Worm (Caenorhabditis elegans) whole organism, L2 larva: ENCODE data around the gene T16G12.9.
A peak's percentile ranks its signal among the peaks of the same experiment; 100 is the strongest.

Source experiments
- C34F6.9 ChIP-seq: fragments of 150-350 bp; optimal IDR thresholded peaks from 2 replicates; lab custom pipeline; 2014; ENCODE audit warnings: missing biosample characterization, missing genetic modification characterization
- F13H6.1 ChIP-seq: sonication (generic microtip); optimal IDR thresholded peaks from 2 replicates; lab custom pipeline; 2016; ENCODE audit warnings: missing genetic modification characterization, missing compliant biosample characterization
- R02D3.7 ChIP-seq: fragments of 150-350 bp; optimal IDR thresholded peaks from 2 replicates; lab custom pipeline; 2014; ENCODE audit warnings: missing biosample characterization, missing genetic modification characterization
- Y55F3AM.14 ChIP-seq: fragments of 200-800 bp; sonication (Bioruptor generic); optimal IDR thresholded peaks from 2 replicates; lab custom pipeline; 2018; ENCODE audit warnings: mild to moderate bottlenecking, missing genetic modification characterization, missing compliant biosample characterization
- ZK546.5 ChIP-seq: sonication (generic microtip); optimal IDR thresholded peaks from 2 replicates; lab custom pipeline; 2017; ENCODE audit warnings: missing biosample characterization, missing genetic modification characterization
- aly-2 ChIP-seq: fragments of 150-350 bp; optimal IDR thresholded peaks from 2 replicates; lab custom pipeline; 2014; ENCODE audit warnings: missing biosample characterization, missing genetic modification characterization
- ama-1 ChIP-seq: fragments of 150-350 bp; optimal IDR thresholded peaks from 2 replicates; lab custom pipeline; 2018; ENCODE audit warnings: inconsistent platforms
- blmp-1 ChIP-seq: sonication (generic microtip); optimal IDR thresholded peaks from 2 replicates; lab custom pipeline; 2017; ENCODE audit warnings: missing genetic modification characterization, mild to moderate bottlenecking, missing compliant biosample characterization, antibody characterized with exemption, moderate library complexity; ENCODE audit not compliant: insufficient read depth
- ceh-16 ChIP-seq: fragments of 150-350 bp; optimal IDR thresholded peaks from 2 replicates; lab custom pipeline; 2014; ENCODE audit warnings: missing biosample characterization, missing genetic modification characterization
- ceh-82 ChIP-seq: fragments of 150-350 bp; optimal IDR thresholded peaks from 2 replicates; lab custom pipeline; 2014; ENCODE audit warnings: missing biosample characterization, missing genetic modification characterization
- crh-2 ChIP-seq: sonication (generic microtip); optimal IDR thresholded peaks from 2 replicates; lab custom pipeline; 2017; ENCODE audit warnings: missing biosample characterization, missing genetic modification characterization
- dmd-4 ChIP-seq: sonication (generic microtip); optimal IDR thresholded peaks from 2 replicates; lab custom pipeline; 2017; ENCODE audit warnings: missing biosample characterization, missing genetic modification characterization
- egl-27 ChIP-seq: sonication (generic microtip); optimal IDR thresholded peaks from 3 replicates; lab custom pipeline; 2017; ENCODE audit warnings: missing biosample characterization, missing genetic modification reagents, missing genetic modification characterization
- elt-1 ChIP-seq: fragments of 150-350 bp; optimal IDR thresholded peaks from 2 replicates; lab custom pipeline; 2014; ENCODE audit warnings: missing biosample characterization, missing genetic modification characterization
- elt-3 ChIP-seq: sonication (generic microtip); optimal IDR thresholded peaks from 2 replicates; lab custom pipeline; 2017; ENCODE audit warnings: missing biosample characterization, missing genetic modification characterization
- fos-1 ChIP-seq: fragments of 150-350 bp; optimal IDR thresholded peaks from 2 replicates; lab custom pipeline; 2014; ENCODE audit warnings: missing biosample characterization, missing genetic modification characterization
- gmeb-1 ChIP-seq: fragments of 150-350 bp; optimal IDR thresholded peaks from 2 replicates; lab custom pipeline; 2014; ENCODE audit warnings: missing biosample characterization, missing genetic modification characterization
- lin-39 ChIP-seq: fragments of 150-350 bp; optimal IDR thresholded peaks from 2 replicates; lab custom pipeline; 2014; ENCODE audit warnings: missing biosample characterization, missing genetic modification reagents, missing genetic modification characterization
- lsy-2 ChIP-seq, 2 experiments: fragments of 150-350 bp in 1 of 2; sonication (generic microtip) in 1 of 2; optimal IDR thresholded peaks; 2 replicates each; lab custom pipeline; 2014 to 2017; ENCODE audit warnings: missing biosample characterization in 2 of 2, missing genetic modification characterization in 2 of 2
- mab-5 ChIP-seq: fragments of 150-350 bp; optimal IDR thresholded peaks from 2 replicates; lab custom pipeline; 2014; ENCODE audit warnings: missing biosample characterization, missing genetic modification characterization
- mbf-1 ChIP-seq: sonication (generic microtip); optimal IDR thresholded peaks from 2 replicates; lab custom pipeline; 2017; ENCODE audit warnings: missing biosample characterization, missing genetic modification characterization
- mdl-1 ChIP-seq, 2 experiments: fragments of 150-350 bp in 1 of 2; sonication (generic microtip) in 1 of 2; optimal IDR thresholded peaks; 2 replicates each; lab custom pipeline; 2017; ENCODE audit warnings: missing biosample characterization in 2 of 2, missing genetic modification characterization in 2 of 2
- nhr-10 ChIP-seq: sonication (generic microtip); optimal IDR thresholded peaks from 2 replicates; lab custom pipeline; 2017; ENCODE audit warnings: missing biosample characterization, missing genetic modification characterization
- nhr-11 ChIP-seq: fragments of 150-350 bp; optimal IDR thresholded peaks from 2 replicates; lab custom pipeline; 2014; ENCODE audit warnings: missing biosample characterization, missing genetic modification characterization
- nhr-12 ChIP-seq: fragments of 150-350 bp; optimal IDR thresholded peaks from 2 replicates; lab custom pipeline; 2014; ENCODE audit warnings: missing biosample characterization, missing genetic modification characterization
- nhr-129 ChIP-seq: fragments of 150-350 bp; optimal IDR thresholded peaks from 2 replicates; lab custom pipeline; 2014; ENCODE audit warnings: missing biosample characterization, missing genetic modification characterization
- nhr-21 ChIP-seq: fragments of 150-350 bp; optimal IDR thresholded peaks from 2 replicates; lab custom pipeline; 2014; ENCODE audit warnings: missing biosample characterization, missing genetic modification characterization
- nhr-25 ChIP-seq: fragments of 150-350 bp; sonication (generic microtip); optimal IDR thresholded peaks from 3 replicates; lab custom pipeline; 2014; ENCODE audit warnings: missing biosample characterization, missing genetic modification characterization
- nhr-6 ChIP-seq: fragments of 150-350 bp; optimal IDR thresholded peaks from 2 replicates; lab custom pipeline; 2014; ENCODE audit warnings: missing biosample characterization, missing genetic modification characterization
- nhr-77 ChIP-seq: fragments of 150-350 bp; optimal IDR thresholded peaks from 2 replicates; lab custom pipeline; 2014; ENCODE audit warnings: missing biosample characterization, missing genetic modification characterization
- peb-1 ChIP-seq: fragments of 150-350 bp; optimal IDR thresholded peaks from 2 replicates; lab custom pipeline; 2014; ENCODE audit warnings: missing biosample characterization, missing genetic modification characterization
- sem-4 ChIP-seq: fragments of 150-350 bp; optimal IDR thresholded peaks from 2 replicates; lab custom pipeline; 2014; ENCODE audit warnings: missing biosample characterization, missing genetic modification reagents, missing genetic modification characterization
- skn-1 ChIP-seq: sonication (generic microtip); optimal IDR thresholded peaks from 2 replicates; lab custom pipeline; 2017; ENCODE audit warnings: missing biosample characterization, missing genetic modification characterization
- sma-3 ChIP-seq: sonication (generic microtip); optimal IDR thresholded peaks from 2 replicates; lab custom pipeline; 2016; ENCODE audit warnings: missing genetic modification reagents, missing genetic modification characterization, missing compliant biosample characterization
- sma-9 ChIP-seq, 2 experiments: fragments of 150-350 bp in 1 of 2; sonication (generic microtip) in 1 of 2; optimal IDR thresholded peaks; 2 replicates each; lab custom pipeline; 2014 to 2016; ENCODE audit warnings: missing genetic modification characterization in 2 of 2, mild to moderate bottlenecking in 1 of 2, missing biosample characterization in 1 of 2, missing compliant biosample characterization in 1 of 2, missing genetic modification reagents in 1 of 2, moderate library complexity in 1 of 2
- snpc-4 ChIP-seq: fragments of 150-350 bp; optimal IDR thresholded peaks from 2 replicates; lab custom pipeline; 2014; ENCODE audit warnings: missing biosample characterization, missing genetic modification characterization
- unc-39 ChIP-seq: fragments of 150-350 bp; optimal IDR thresholded peaks from 2 replicates; lab custom pipeline; 2014; ENCODE audit warnings: missing biosample characterization, missing genetic modification characterization
- unc-55 ChIP-seq: fragments of 150-350 bp; sonication (generic microtip); optimal IDR thresholded peaks from 3 replicates; lab custom pipeline; 2014; ENCODE audit warnings: missing biosample characterization, missing genetic modification reagents, missing genetic modification characterization
- unc-62 ChIP-seq: fragments of 150-350 bp; optimal IDR thresholded peaks from 2 replicates; lab custom pipeline; 2014; ENCODE audit warnings: missing biosample characterization, missing genetic modification reagents, missing genetic modification characterization
- zag-1 ChIP-seq: fragments of 150-350 bp; optimal IDR thresholded peaks from 2 replicates; lab custom pipeline; 2014; ENCODE audit warnings: missing biosample characterization, missing genetic modification characterization
- ztf-1 ChIP-seq: fragments of 200-800 bp; sonication (Bioruptor generic); conservative IDR thresholded peaks from 2 replicates; pipeline ENCODE4 v1.3.6; 2022; ENCODE audit warnings: missing genetic modification characterization, missing compliant biosample characterization
- ztf-11 ChIP-seq: sonication (generic microtip); optimal IDR thresholded peaks from 2 replicates; lab custom pipeline; 2017; ENCODE audit warnings: missing biosample characterization, missing genetic modification characterization

The T16G12.9 gene

DNA sequence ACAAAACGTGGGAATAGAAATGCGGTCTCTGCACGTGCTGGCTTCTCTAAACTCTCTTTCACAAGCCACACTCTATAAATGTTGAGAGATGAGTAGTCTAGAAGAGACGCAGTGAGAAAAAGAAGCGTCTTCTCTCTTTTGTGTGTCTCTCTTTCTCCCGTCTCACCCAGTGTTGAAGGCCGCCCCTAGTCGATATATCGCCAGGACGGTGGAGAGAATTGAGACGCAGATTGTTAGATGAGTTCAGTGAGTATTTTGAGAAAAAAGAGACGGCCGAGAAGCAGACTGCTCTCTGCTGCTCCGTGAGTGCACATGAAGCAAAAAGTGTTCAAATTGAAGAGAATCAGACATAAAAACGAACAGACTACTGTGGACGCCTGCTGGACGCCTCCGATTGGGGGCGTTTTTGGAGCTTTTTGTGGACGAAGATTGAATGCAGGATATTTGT lies 18.5 kb upstream of the T16G12.9 start (continued):
- TF ChIP-seq nhr-12 (no peak), ceh-82 (peak; percentile 45), fos-1 (tag; lab: Kevin White, UChicago) (peak; percentile 80), ZK546.5 (tag; lab: Kevin White, UChicago) (peak; percentile 42), lin-39 (tag; lab: Kevin White, UChicago) (no peak), skn-1 (no peak), gmeb-1 (tag; lab: Kevin White, UChicago) (peak; percentile 77), nhr-77 (peak; percentile 59), mdl-1 (tag; optimal IDR thresholded peaks at IDR 0.05; lab: Kevin White, UChicago) (peak; percentile 96 to 97), ztf-1 (no peak), nhr-129 (tag; lab: Kevin White, UChicago) (peak; percentile 91), lsy-2 (tag; optimal IDR thresholded peaks at IDR 0.05; lab: Kevin White, UChicago) (peak; percentile 81 to 94), unc-55 (GFP tag; lab: Kevin White, UChicago) (peak; percentile 92)

DNA sequence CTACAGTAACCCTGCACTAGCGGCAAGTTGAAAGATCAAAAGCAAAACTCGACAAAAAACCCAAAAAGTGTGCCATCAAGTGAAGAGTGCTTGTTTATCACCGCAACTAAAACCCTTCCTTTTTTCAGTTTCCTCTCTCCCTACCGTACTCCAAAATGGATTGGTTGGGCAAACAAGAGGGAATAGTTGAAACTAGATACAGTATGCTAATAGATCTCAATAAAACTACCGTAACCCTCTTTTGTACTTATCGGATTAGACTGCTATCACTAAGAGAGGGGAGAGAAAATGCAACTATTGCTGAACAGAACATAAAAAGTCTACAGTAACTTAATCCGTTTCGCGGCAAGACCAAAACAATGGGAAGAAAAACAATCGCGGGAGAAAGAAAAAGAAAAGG lies 17.3 kb upstream of the T16G12.9 start:
- TF ChIP-seq unc-39, result no peak
- TF ChIP-seq lsy-2 (tag; optimal IDR thresholded peaks at IDR 0.05; lab: Kevin White, UChicago), result peak in 1 of 2 experiments; percentile 66

DNA sequence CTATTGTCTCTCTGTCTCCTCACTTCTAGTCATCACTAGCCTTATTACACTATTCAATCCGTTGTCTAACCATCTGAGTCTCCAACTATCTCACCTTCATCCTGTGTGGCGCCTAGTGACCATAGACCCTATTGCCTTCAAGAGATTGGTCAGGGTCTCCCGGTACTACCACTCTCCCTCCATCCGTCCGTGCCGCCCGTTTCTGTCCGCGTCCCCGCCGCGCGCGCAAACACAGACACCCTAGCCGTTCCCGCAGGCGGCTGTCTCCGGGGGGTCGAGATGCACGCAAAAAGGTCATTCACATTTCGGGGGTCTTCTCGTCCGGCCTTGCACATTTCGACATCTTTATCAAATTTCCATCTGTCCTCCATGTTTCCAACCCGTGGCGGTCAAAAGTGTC lies 16.5 kb upstream of the T16G12.9 start:
- no peak for TF ChIP-seq fos-1 (tag; lab: Kevin White, UChicago)
- TF ChIP-seq nhr-12, result no peak
- TF ChIP-seq ZK546.5 (tag; lab: Kevin White, UChicago), result no peak
- TF ChIP-seq sem-4, result no peak
- no peak for TF ChIP-seq skn-1
- peak; percentile 51 for TF ChIP-seq ceh-16 (tag; lab: Kevin White, UChicago)
- no peak for TF ChIP-seq unc-39
- TF ChIP-seq ama-1 (lab: Kevin White, UChicago), result no peak
- peak; percentile 20 for TF ChIP-seq sma-3
- no peak for TF ChIP-seq mbf-1 (tag; lab: Kevin White, UChicago)
- no peak for TF ChIP-seq C34F6.9 (tag; lab: Kevin White, UChicago)
- TF ChIP-seq dmd-4 (tag; lab: Kevin White, UChicago), result no peak
- no peak for TF ChIP-seq aly-2
- TF ChIP-seq F13H6.1, result peak; percentile 54
- TF ChIP-seq ztf-11 (tag; lab: Kevin White, UChicago), result no peak
- TF ChIP-seq zag-1 (tag; lab: Kevin White, UChicago), result no peak
- TF ChIP-seq blmp-1 (tag; lab: Kevin White, UChicago), result no peak
- no peak for TF ChIP-seq nhr-6
- TF ChIP-seq nhr-21 (tag; lab: Kevin White, UChicago), result peak; percentile 55
- TF ChIP-seq egl-27 (tag; lab: Kevin White, UChicago), result no peak
- TF ChIP-seq mab-5 (tag; lab: Kevin White, UChicago), result no peak
- TF ChIP-seq nhr-25 (tag; lab: Kevin White, UChicago), result peak; percentile 43
- TF ChIP-seq R02D3.7 (tag; lab: Kevin White, UChicago), result no peak
- peak in 1 of 2 experiments; percentile 47 for TF ChIP-seq lsy-2 (tag; optimal IDR thresholded peaks at IDR 0.05; lab: Kevin White, UChicago)
- no peak for TF ChIP-seq peb-1
- peak; percentile 19 for TF ChIP-seq sma-9 (GFP tag; optimal IDR thresholded peaks at IDR 0.05; lab: Kevin White, UChicago)
- TF ChIP-seq sma-9 (tag; optimal IDR thresholded peaks at IDR 0.05; lab: Kevin White, UChicago), result no peak
- TF ChIP-seq crh-2 (tag; lab: Kevin White, UChicago), result no peak
- TF ChIP-seq nhr-10 (tag; lab: Kevin White, UChicago), result no peak
- TF ChIP-seq nhr-77, result no peak
- no peak for TF ChIP-seq unc-62
- TF ChIP-seq elt-3 (tag; lab: Kevin White, UChicago), result no peak
- no peak for TF ChIP-seq gmeb-1 (tag; lab: Kevin White, UChicago)
- no peak for TF ChIP-seq elt-1
- no peak for TF ChIP-seq unc-55 (GFP tag; lab: Kevin White, UChicago)
- TF ChIP-seq mdl-1 (tag; optimal IDR thresholded peaks at IDR 0.05; lab: Kevin White, UChicago), result no peak
- no peak for TF ChIP-seq nhr-11 (tag; lab: Kevin White, UChicago)
- TF ChIP-seq snpc-4, result no peak
- TF ChIP-seq Y55F3AM.14 (GFP tag; lab: Kevin White, UChicago), result no peak
- no peak for TF ChIP-seq nhr-129 (tag; lab: Kevin White, UChicago)
